Worm (Caenorhabditis elegans) whole organism, early embryonic: ENCODE results near the gene str-47.

Experiments used
- B0310.2 ChIP-seq: sonication (generic microtip); optimal IDR thresholded peaks from 2 replicates; lab custom pipeline; 2016; ENCODE audit warnings: mild to moderate bottlenecking, missing genetic modification characterization, missing compliant biosample characterization
- F13C5.2 ChIP-seq: sonication (generic microtip); optimal IDR thresholded peaks from 2 replicates; lab custom pipeline; 2017; ENCODE audit warnings: mild to moderate bottlenecking, missing genetic modification characterization, inconsistent platforms, missing compliant biosample characterization
- ama-1 ChIP-seq: fragments of 150-350 bp; optimal IDR thresholded peaks from 2 replicates; lab custom pipeline; 2014
- ceh-13 ChIP-seq: fragments of 200-800 bp; sonication (Bioruptor generic); optimal IDR thresholded peaks from 2 replicates; lab custom pipeline; 2018; ENCODE audit warnings: mild to moderate bottlenecking, missing genetic modification characterization, missing compliant biosample characterization
- ceh-36 ChIP-seq: sonication (generic microtip); optimal IDR thresholded peaks from 2 replicates; lab custom pipeline; 2016; ENCODE audit warnings: missing genetic modification characterization, inconsistent platforms, missing compliant biosample characterization
- flt-1 ChIP-seq: fragments of 200-800 bp; sonication (Bioruptor generic); IDR thresholded peaks from 2 replicates; pipeline ENCODE4 v1.3.6; 2022; ENCODE audit warnings: missing genetic modification characterization, missing compliant biosample characterization
- hmg-4 ChIP-seq: fragments of 200-800 bp; sonication (Bioruptor generic); optimal IDR thresholded peaks from 2 replicates; lab custom pipeline; 2018; ENCODE audit warnings: mild to moderate bottlenecking, missing genetic modification characterization, missing compliant biosample characterization
- pes-1 ChIP-seq: fragments of 200-800 bp; sonication (Bioruptor generic); IDR thresholded peaks from 2 replicates; pipeline ENCODE4 v1.3.6; 2022; ENCODE audit warnings: missing genetic modification reagents, missing genetic modification characterization, missing compliant biosample characterization
- scrt-1 ChIP-seq: fragments of 200-800 bp; sonication (Bioruptor generic); IDR thresholded peaks from 2 replicates; pipeline ENCODE4 v1.3.6; 2022; ENCODE audit warnings: missing genetic modification characterization, missing compliant biosample characterization

DNA sequence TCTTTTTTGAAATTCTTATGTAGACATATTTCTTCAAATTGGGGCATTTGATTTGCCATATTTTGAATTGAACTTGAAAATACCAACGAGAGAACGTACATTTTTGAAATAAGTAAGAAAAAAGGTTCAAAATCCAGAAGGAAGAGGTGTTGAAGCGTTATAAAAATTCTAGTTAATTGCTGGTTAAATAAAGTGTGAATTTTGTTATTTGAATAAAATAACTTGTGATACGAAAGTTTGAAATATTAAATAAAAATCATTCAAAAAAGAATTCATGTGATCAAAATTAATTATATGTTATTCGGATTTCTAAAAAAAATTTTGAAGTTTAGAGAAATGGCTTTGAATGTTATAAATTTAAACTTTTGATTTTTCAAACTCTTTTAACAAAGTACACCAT, 45.4 kb upstream of the str-47 start, which contains the start of gene C50E3.9:
- TF ChIP-seq ceh-36 (tag; lab: Kevin White, UChicago) (no peak), pes-1 (GFP tag; lab: Robert Waterston, UW) (no peak), ama-1 (lab: Kevin White, UChicago) (no peak), scrt-1 (no peak), B0310.2 (tag; lab: Kevin White, UChicago) (no peak), F13C5.2 (tag; lab: Kevin White, UChicago) (no peak), hmg-4 (GFP tag; lab: Kevin White, UChicago) (no peak), ceh-13 (GFP tag; lab: Kevin White, UChicago) (no peak), flt-1 (no peak)
